Worm (Caenorhabditis elegans) whole organism, dauer: Measurements from ENCODE around the gene scrm-3.

Experiments
- unc-62 ChIP-seq: sonication (generic microtip); optimal IDR thresholded peaks from 2 replicates; lab custom pipeline; 2017; ENCODE audit warnings: missing biosample characterization, missing genetic modification reagents, missing genetic modification characterization

scrm-3 gene

DNA sequence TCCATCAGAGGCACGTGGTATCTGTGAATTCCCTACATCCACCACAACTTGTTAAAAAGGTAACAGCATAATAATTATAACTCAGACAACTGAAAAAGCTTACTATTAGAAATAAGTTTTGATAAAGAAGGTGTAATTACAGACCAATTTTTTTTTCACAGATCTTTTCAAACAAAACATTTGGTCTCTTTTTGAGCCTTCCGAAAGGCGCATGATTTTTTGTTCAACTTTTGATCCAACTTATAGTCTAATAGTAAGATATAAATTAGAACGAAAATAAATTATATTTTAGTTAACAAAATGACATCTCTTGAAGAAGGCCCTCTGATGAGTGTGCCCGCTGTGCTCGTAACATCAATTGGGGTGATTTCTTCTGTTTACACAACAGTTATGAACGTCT lies 48.8 kb downstream of the scrm-3 start, which contains the start of gene srbc-3:
srbc-3 (plus strand) TSS at position 301 of the 400 bp plus-strand sequence.
- TF ChIP-seq unc-62: no peak
